Worm (Caenorhabditis elegans): ENCODE results near the gene cyn-9.

The cyn-9 gene

ce11 chrIII:3650266-3650665, 49.2 kb downstream of the cyn-9 start:
- no peak for TF ChIP-seq ztf-29 (GFP tag; IDR thresholded peaks at IDR 0.05)
- TF ChIP-seq med-1 (GFP tag; optimal IDR thresholded peaks at IDR 0.05; ENCODE audit: insufficient read depth) = no peak
- no peak for TF ChIP-seq ref-1 (GFP tag; conservative IDR thresholded peaks at IDR 0.05)
- no peak for TF ChIP-seq ztf-23 (GFP tag; IDR thresholded peaks at IDR 0.05)
- TF ChIP-seq klf-2 (GFP tag; conservative IDR thresholded peaks at IDR 0.05) = no peak
- TF ChIP-seq flt-1 (GFP tag; IDR thresholded peaks at IDR 0.05) = no peak
- TF ChIP-seq T22C8.4 (GFP tag; IDR thresholded peaks at IDR 0.05) = no peak

- TF ChIP-seq ztf-23 (GFP tag; IDR thresholded peaks at IDR 0.05) (no peak), tab-1 (GFP tag; IDR thresholded peaks at IDR 0.05) (no peak), med-1 (GFP tag; optimal IDR thresholded peaks at IDR 0.05; ENCODE audit: insufficient read depth) (no peak), klf-2 (GFP tag; conservative IDR thresholded peaks at IDR 0.05) (no peak), ref-1 (GFP tag; conservative IDR thresholded peaks at IDR 0.05) (no peak), T22C8.4 (GFP tag; IDR thresholded peaks at IDR 0.05) (no peak), ztf-29 (GFP tag; IDR thresholded peaks at IDR 0.05) (no peak), cog-1 (tag; optimal IDR thresholded peaks at IDR 0.05) (no peak), flt-1 (GFP tag; IDR thresholded peaks at IDR 0.05) (no peak)
Measured at ce11 chrIII:3649305-3649704, 50.1 kb downstream of the cyn-9 start.
